Fruit fly (Drosophila melanogaster) whole organism, embryonic: ENCODE measurements around the gene CG31800.

ENCODE experiments used
- Abd-B ChIP-seq: fragments of 200-800 bp; sonication (Bioruptor generic); optimal IDR thresholded peaks from 2 replicates; lab custom pipeline; 2018; ENCODE audit warnings: missing biosample characterization, mild to moderate bottlenecking, missing genetic modification characterization, moderate library complexity
- Ada2b ChIP-seq: fragments of 200-800 bp; sonication (Bioruptor generic); IDR thresholded peaks from 2 replicates; pipeline ENCODE4 v1.3.6; 2022; ENCODE audit warnings: missing biosample characterization, missing genetic modification characterization
- Adf1 ChIP-seq: fragments of 200-800 bp; sonication (Bioruptor generic); IDR thresholded peaks from 2 replicates; pipeline ENCODE4 v1.3.6; 2022; ENCODE audit warnings: missing biosample characterization, missing genetic modification characterization
- BtbVII ChIP-seq: fragments of 200-800 bp; sonication (Bioruptor generic); optimal IDR thresholded peaks from 3 replicates; lab custom pipeline; 2017; ENCODE audit warnings: missing biosample characterization, mild to moderate bottlenecking, missing genetic modification characterization
- CG10147 ChIP-seq: fragments of 200-800 bp; sonication (Bioruptor generic); optimal IDR thresholded peaks from 2 replicates; lab custom pipeline; 2019; ENCODE audit warnings: missing biosample characterization, mild to moderate bottlenecking, missing genetic modification characterization, moderate library complexity
- CG10267 ChIP-seq: fragments of 200-800 bp; sonication (Bioruptor generic); optimal IDR thresholded peaks from 2 replicates; lab custom pipeline; 2018; ENCODE audit warnings: missing biosample characterization, mild to moderate bottlenecking, missing genetic modification characterization, moderate library complexity
- CG11085 ChIP-seq: fragments of 200-800 bp; sonication (Bioruptor generic); IDR thresholded peaks from 2 replicates; pipeline ENCODE4 v1.3.6; 2022; ENCODE audit warnings: missing biosample characterization, missing genetic modification characterization
- CG11504 ChIP-seq: fragments of 200-800 bp; sonication (Bioruptor generic); optimal IDR thresholded peaks from 3 replicates; lab custom pipeline; 2019; ENCODE audit warnings: missing biosample characterization, mild to moderate bottlenecking, missing genetic modification characterization, moderate library complexity
- CG11723 ChIP-seq: fragments of 200-800 bp; sonication (Bioruptor generic); optimal IDR thresholded peaks from 2 replicates; lab custom pipeline; 2017; ENCODE audit warnings: missing biosample characterization, mild to moderate bottlenecking, missing genetic modification characterization
- CG12071 ChIP-seq: fragments of 200-800 bp; sonication (Bioruptor generic); optimal IDR thresholded peaks from 3 replicates; lab custom pipeline; 2018; ENCODE audit warnings: missing biosample characterization, mild to moderate bottlenecking, missing genetic modification characterization
- CG12219 ChIP-seq: fragments of 200-800 bp; sonication (Bioruptor generic); optimal IDR thresholded peaks from 3 replicates; lab custom pipeline; 2018; ENCODE audit warnings: missing biosample characterization, mild to moderate bottlenecking, missing genetic modification characterization
- CG14710 ChIP-seq: fragments of 200-800 bp; sonication (Bioruptor generic); optimal IDR thresholded peaks from 3 replicates; lab custom pipeline; 2019; ENCODE audit warnings: missing biosample characterization, mild to moderate bottlenecking, missing genetic modification characterization, moderate library complexity
- CG1529 ChIP-seq: fragments of 200-800 bp; sonication (Bioruptor generic); optimal IDR thresholded peaks from 3 replicates; lab custom pipeline; 2018; ENCODE audit warnings: missing biosample characterization, missing genetic modification characterization
- CG17328 ChIP-seq: fragments of 200-800 bp; sonication (Bioruptor generic); IDR thresholded peaks from 2 replicates; pipeline ENCODE4 v1.3.6; 2022; ENCODE audit warnings: missing biosample characterization, missing genetic modification characterization
- CG17361 ChIP-seq: fragments of 200-800 bp; sonication (Bioruptor generic); IDR thresholded peaks from 3 replicates; pipeline ENCODE4 v1.3.6; 2022; ENCODE audit warnings: missing biosample characterization, missing genetic modification characterization
- CG2120 ChIP-seq: fragments of 200-800 bp; sonication (Bioruptor generic); optimal IDR thresholded peaks from 3 replicates; lab custom pipeline; 2016; ENCODE audit warnings: missing biosample characterization, missing genetic modification characterization
- CG2199 ChIP-seq: fragments of 200-800 bp; sonication (Bioruptor generic); IDR thresholded peaks from 3 replicates; pipeline ENCODE4 v1.3.6; 2022; ENCODE audit warnings: missing biosample characterization, missing genetic modification characterization
- CG2875 ChIP-seq: fragments of 200-800 bp; sonication (Bioruptor generic); optimal IDR thresholded peaks from 2 replicates; lab custom pipeline; 2017; ENCODE audit warnings: missing biosample characterization, mild to moderate bottlenecking, missing genetic modification characterization, missing genetic modification reagents
- CG6254 ChIP-seq: fragments of 200-800 bp; sonication (Bioruptor generic); optimal IDR thresholded peaks from 3 replicates; lab custom pipeline; 2017; ENCODE audit warnings: mild to moderate bottlenecking, missing biosample characterization, missing genetic modification reagents, missing genetic modification characterization
- CG8478 ChIP-seq: fragments of >200 bp; optimal IDR thresholded peaks from 2 replicates; lab custom pipeline; 2018
- CG8924 ChIP-seq: fragments of 200-800 bp; optimal IDR thresholded peaks from 3 replicates; lab custom pipeline; 2019; ENCODE audit warnings: missing biosample characterization, mild to moderate bottlenecking, missing genetic modification characterization, moderate library complexity
- CG9215 ChIP-seq: fragments of 200-800 bp; sonication (Bioruptor generic); IDR thresholded peaks from 2 replicates; pipeline ENCODE4 v1.3.6; 2022; ENCODE audit warnings: missing biosample characterization, missing genetic modification characterization
- CG9932 ChIP-seq: fragments of 200-800 bp; sonication (Bioruptor generic); IDR thresholded peaks from 2 replicates; pipeline ENCODE4 v1.3.6; 2022; ENCODE audit warnings: missing biosample characterization, missing genetic modification characterization
- D ChIP-seq, 2 experiments: fragments of 200-800 bp in 1 of 2; fragments of >200 bp in 1 of 2; sonication (Bioruptor generic) in 1 of 2; optimal IDR thresholded peaks; 2 replicates in 1 of 2; 3 replicates in 1 of 2; lab custom pipeline; 2017; ENCODE audit warnings: mild to moderate bottlenecking in 1 of 2, missing biosample characterization in 1 of 2, missing genetic modification characterization in 1 of 2, missing genetic modification reagents in 1 of 2
- Deaf1 ChIP-seq: fragments of 200-800 bp; optimal IDR thresholded peaks from 3 replicates; lab custom pipeline; 2019; ENCODE audit warnings: missing biosample characterization, mild to moderate bottlenecking, missing genetic modification characterization, moderate library complexity
- Doc3 ChIP-seq: fragments of 200-800 bp; sonication (Bioruptor generic); IDR thresholded peaks from 3 replicates; pipeline ENCODE4 v1.3.6; 2022; ENCODE audit warnings: missing biosample characterization, missing genetic modification characterization; ENCODE audit not compliant: partially characterized antibody
- Drgx ChIP-seq: fragments of 200-800 bp; sonication (Bioruptor generic); IDR thresholded peaks from 2 replicates; pipeline ENCODE4 v1.3.6; 2022; ENCODE audit warnings: missing biosample characterization, missing genetic modification characterization
- Lim3 ChIP-seq: fragments of 200-800 bp; sonication (Bioruptor generic); IDR thresholded peaks from 2 replicates; pipeline ENCODE4 v1.3.6; 2022; ENCODE audit warnings: missing biosample characterization, missing genetic modification characterization
- Med ChIP-seq: fragments of 200-800 bp; sonication (Bioruptor generic); peaks from one replicate; lab custom pipeline; 2016; ENCODE audit warnings: missing biosample characterization, missing genetic modification characterization, mild to moderate bottlenecking, inconsistent platforms, moderate library complexity
- Mrtf ChIP-seq: fragments of 200-800 bp; sonication (Bioruptor generic); IDR thresholded peaks from 3 replicates; pipeline ENCODE4 v1.3.6; 2022; ENCODE audit warnings: missing biosample characterization, missing genetic modification characterization
- Ptx1 ChIP-seq: fragments of 200-800 bp; sonication (Bioruptor generic); IDR thresholded peaks from 2 replicates; pipeline ENCODE4 v1.3.6; 2022; ENCODE audit warnings: missing biosample characterization, missing genetic modification characterization
- Rfx ChIP-seq: fragments of 200-800 bp; sonication (Bioruptor generic); IDR thresholded peaks from 2 replicates; pipeline ENCODE4 v1.3.6; 2022; ENCODE audit warnings: missing biosample characterization, missing genetic modification characterization
- Ssrp ChIP-seq: fragments of 200-800 bp; sonication (Bioruptor generic); optimal IDR thresholded peaks from 2 replicates; lab custom pipeline; 2018; ENCODE audit warnings: missing biosample characterization, mild to moderate bottlenecking, missing genetic modification characterization, moderate library complexity
- bigmax ChIP-seq: fragments of 200-800 bp; sonication (Bioruptor generic); optimal IDR thresholded peaks from 2 replicates; lab custom pipeline; 2018; ENCODE audit warnings: missing biosample characterization, mild to moderate bottlenecking, missing genetic modification characterization
- grau ChIP-seq: fragments of 200-800 bp; optimal IDR thresholded peaks from 3 replicates; lab custom pipeline; 2019; ENCODE audit warnings: missing biosample characterization, mild to moderate bottlenecking, missing genetic modification characterization, moderate library complexity
- ind ChIP-seq: fragments of 200-800 bp; sonication (Bioruptor generic); optimal IDR thresholded peaks from 3 replicates; lab custom pipeline; 2016; ENCODE audit warnings: missing biosample characterization, missing genetic modification characterization
- kah ChIP-seq: fragments of 200-800 bp; sonication (Bioruptor generic); optimal IDR thresholded peaks from 2 replicates; lab custom pipeline; 2018; ENCODE audit warnings: missing biosample characterization, mild to moderate bottlenecking, missing genetic modification characterization
- ken ChIP-seq: fragments of 200-800 bp; sonication (Bioruptor generic); IDR thresholded peaks from 3 replicates; pipeline ENCODE4 v1.3.6; 2022; ENCODE audit warnings: missing biosample characterization, missing genetic modification characterization
- lilli ChIP-seq: fragments of 200-800 bp; sonication (Bioruptor generic); optimal IDR thresholded peaks from 3 replicates; lab custom pipeline; 2016; ENCODE audit warnings: missing biosample characterization, missing genetic modification characterization
- lmd ChIP-seq: fragments of 200-800 bp; sonication (Bioruptor generic); IDR thresholded peaks from 2 replicates; pipeline ENCODE4 v1.3.6; 2022; ENCODE audit warnings: missing biosample characterization, missing genetic modification characterization
- otp ChIP-seq: fragments of 200-800 bp; sonication (Bioruptor generic); IDR thresholded peaks from 3 replicates; pipeline ENCODE4, ENCODE4 v1.3.6; 2022; ENCODE audit warnings: missing biosample characterization, missing genetic modification characterization
- pnt ChIP-seq: fragments of 200-800 bp; sonication (Bioruptor generic); optimal IDR thresholded peaks from 3 replicates; lab custom pipeline; 2016; ENCODE audit warnings: missing biosample characterization, missing genetic modification characterization
- row ChIP-seq: fragments of 200-800 bp; sonication (Bioruptor generic); IDR thresholded peaks from 3 replicates; pipeline ENCODE4 v1.3.6; 2022; ENCODE audit warnings: missing biosample characterization, missing genetic modification characterization
- sens ChIP-seq: fragments of 200-800 bp; sonication (Bioruptor generic); peaks from one replicate; lab custom pipeline; 2016; ENCODE audit warnings: missing biosample characterization, missing genetic modification characterization
- sima ChIP-seq: fragments of 200-800 bp; sonication (Bioruptor generic); optimal IDR thresholded peaks from 2 replicates; lab custom pipeline; 2016; ENCODE audit warnings: missing biosample characterization, missing genetic modification characterization
- sob ChIP-seq: fragments of 200-800 bp; sonication (Bioruptor generic); IDR thresholded peaks from 2 replicates; pipeline ENCODE4 v1.3.6; 2022; ENCODE audit warnings: missing biosample characterization, missing genetic modification characterization
- zen ChIP-seq: fragments of 200-800 bp; sonication (Bioruptor generic); optimal IDR thresholded peaks from 3 replicates; lab custom pipeline; 2018; ENCODE audit warnings: missing biosample characterization, mild to moderate bottlenecking, missing genetic modification characterization, moderate library complexity
- zfh2 ChIP-seq: fragments of 200-800 bp; sonication (Bioruptor generic); optimal IDR thresholded peaks from 2 replicates; lab custom pipeline; 2016; ENCODE audit warnings: missing biosample characterization, missing genetic modification characterization

Gene CG31800

dm6 chr2L:19071713-19072112 is 37.3 kb upstream of the CG31800 start:
- TF ChIP-seq grau (tag; lab: Kevin White, UChicago), result no peak

- TF ChIP-seq D (optimal IDR thresholded peaks at IDR 0.05; lab: Kevin White, UChicago), result no peak
- TF ChIP-seq D (GFP tag; optimal IDR thresholded peaks at IDR 0.05; lab: Kevin White, UChicago), result peak; percentile 14
- no peak for TF ChIP-seq zen
- no peak for TF ChIP-seq CG14710 (tag; lab: Kevin White, UChicago)
- TF ChIP-seq kah (GFP tag; lab: Kevin White, UChicago), result no peak
- 0 out of 2 replicates have a peak, but pooled peaks have one; percentile 13 for TF ChIP-seq CG9932
- 0 out of 3 replicates have a peak, but pooled peaks have one; percentile 20 for TF ChIP-seq CG2199 (GFP tag; lab: Robert Waterston, UW)
- TF ChIP-seq Rfx, result peak; percentile 62
- TF ChIP-seq lilli (GFP tag; lab: Kevin White, UChicago), result peak; percentile 11
- TF ChIP-seq bigmax, result no peak
- TF ChIP-seq CG10147 (GFP tag; lab: Kevin White, UChicago), result no peak
- TF ChIP-seq Abd-B (GFP tag; lab: Kevin White, UChicago), result peak; percentile 5
- TF ChIP-seq ken (GFP tag; lab: Robert Waterston, UW), result peak; percentile 55; the same call in 1 of the 3 replicates
- 0 out of 2 replicates have a peak, but pooled peaks have one; percentile 8 for TF ChIP-seq CG9215 (GFP tag; lab: Robert Waterston, UW)
- no peak for TF ChIP-seq Adf1 (GFP tag; lab: Robert Waterston, UW)
- TF ChIP-seq BtbVII (GFP tag; lab: Kevin White, UChicago), result no peak
- TF ChIP-seq pnt (GFP tag; lab: Kevin White, UChicago), result no peak
- 0 out of 2 replicates have a peak, but pooled peaks have one; percentile 6 for TF ChIP-seq Lim3
- TF ChIP-seq CG10267, result no peak
- TF ChIP-seq CG17328 (GFP tag; lab: Robert Waterston, UW), result 0 out of 2 replicates have a peak, but pooled peaks have one; percentile 20
- TF ChIP-seq Ptx1 (GFP tag; lab: Robert Waterston, UW), result peak; percentile 26; the same call in 1 of the 2 replicates
- TF ChIP-seq Doc3 (GFP tag; lab: Robert Waterston, UW), result no peak
- peak; percentile 7 for TF ChIP-seq ind (GFP tag; lab: Kevin White, UChicago)
- peak; percentile 54; the same call in 2 of the 3 replicates for TF ChIP-seq CG17361
- peak; percentile 28 for TF ChIP-seq lmd (GFP tag; lab: Robert Waterston, UW)
- no peak for TF ChIP-seq CG12071 (GFP tag; lab: Kevin White, UChicago)
- peak; percentile 28 for TF ChIP-seq Ssrp (tag; lab: Kevin White, UChicago)
- TF ChIP-seq Ada2b (GFP tag; lab: Robert Waterston, UW), result peak; percentile 28; the same call in 1 of the 2 replicates
- no peak for TF ChIP-seq CG2875
- TF ChIP-seq CG11085 (GFP tag; lab: Robert Waterston, UW), result no peak
- peak; percentile 70 for TF ChIP-seq Med (GFP tag; lab: Kevin White, UChicago)
- TF ChIP-seq CG1529 (GFP tag; lab: Kevin White, UChicago), result no peak
- peak; percentile 31 for TF ChIP-seq zfh2 (GFP tag; lab: Kevin White, UChicago)
- no peak for TF ChIP-seq CG12219 (GFP tag; lab: Kevin White, UChicago)
- TF ChIP-seq Deaf1 (tag; lab: Kevin White, UChicago), result peak; percentile 21
- 0 out of 2 replicates have a peak, but pooled peaks have one; percentile 41 for TF ChIP-seq sob (GFP tag; lab: Robert Waterston, UW)
- no peak for TF ChIP-seq CG11723 (GFP tag; lab: Kevin White, UChicago)
- TF ChIP-seq row, result peak; percentile 34; the same call in 1 of the 3 replicates
- peak; percentile 33; the same call in 1 of the 2 replicates for TF ChIP-seq Drgx (GFP tag; lab: Robert Waterston, UW)
- peak; percentile 42 for TF ChIP-seq CG11504
- TF ChIP-seq sens (GFP tag; lab: Kevin White, UChicago), result peak; percentile 51
- TF ChIP-seq sima (GFP tag; lab: Kevin White, UChicago), result no peak
- TF ChIP-seq Mrtf (GFP tag; lab: Robert Waterston, UW), result 0 out of 3 replicates have a peak, but pooled peaks have one; percentile 15
- 0 out of 3 replicates have a peak, but pooled peaks have one; percentile 19 for TF ChIP-seq otp
- TF ChIP-seq CG2120 (GFP tag; lab: Kevin White, UChicago), result peak; percentile 33
- no peak for TF ChIP-seq CG6254
- no peak for TF ChIP-seq CG8478 (lab: Kevin White, UChicago)
- no peak for TF ChIP-seq CG8924 (tag; lab: Kevin White, UChicago)
Measured at dm6 chr2L:19069548-19070145, 35.3 kb upstream of the CG31800 start, which contains the start of gene CG10702. CG10702 (minus strand) TSS chr2L:19069851.
